Fruit fly (Drosophila melanogaster): ENCODE data around the gene CG7565.

CG7565 gene

dm6 chr3L:8044867-8045362, 46.7 kb downstream of the CG7565 start (continued):
- TF ChIP-seq dsx (GFP tag; optimal IDR thresholded peaks at IDR 0.05; ENCODE audit: poor library complexity, severe bottlenecking) (peak; percentile 90), Sox14 (GFP tag; optimal IDR thresholded peaks at IDR 0.05) (no peak), Met (GFP tag; optimal IDR thresholded peaks at IDR 0.05) (no peak), fd59A (GFP tag; optimal IDR thresholded peaks at IDR 0.05) (no peak), Eip93F (GFP tag; optimal IDR thresholded peaks at IDR 0.05) (no peak), CG3032 (tag; optimal IDR thresholded peaks at IDR 0.05) (no peak), pdm3 (GFP tag; optimal IDR thresholded peaks at IDR 0.05) (no peak), CG31627 (GFP tag; optimal IDR thresholded peaks at IDR 0.05) (no peak), OdsH (GFP tag; optimal IDR thresholded peaks at IDR 0.05) (no peak), Hr39 (GFP tag; optimal IDR thresholded peaks at IDR 0.05) (no peak), fd85E (GFP tag; optimal IDR thresholded peaks at IDR 0.05) (no peak), Lpt (GFP tag; optimal IDR thresholded peaks at IDR 0.05) (no peak), CG8319 (GFP tag; optimal IDR thresholded peaks at IDR 0.05) (no peak), Hr4 (GFP tag; optimal IDR thresholded peaks at IDR 0.05) (no peak)

dm6 chr3L:8043622-8044021, 48.0 kb downstream of the CG7565 start:
- TF ChIP-seq acj6 (GFP tag; optimal IDR thresholded peaks at IDR 0.05): peak; percentile 27
- peak; percentile 35 for TF ChIP-seq Hr4 (GFP tag; optimal IDR thresholded peaks at IDR 0.05)
- peak; percentile 18 for TF ChIP-seq OdsH (GFP tag; optimal IDR thresholded peaks at IDR 0.05)
- no peak for TF ChIP-seq CG11762 (GFP tag; optimal IDR thresholded peaks at IDR 0.05; ENCODE audit: insufficient read depth)
- no peak for TF ChIP-seq CG1621 (tag; optimal IDR thresholded peaks at IDR 0.05)
- no peak for TF ChIP-seq dsx (GFP tag; optimal IDR thresholded peaks at IDR 0.05; ENCODE audit: poor library complexity, severe bottlenecking)
- no peak for TF ChIP-seq Eip93F (GFP tag; optimal IDR thresholded peaks at IDR 0.05)
- no peak for TF ChIP-seq pdm3 (GFP tag; optimal IDR thresholded peaks at IDR 0.05)
- TF ChIP-seq achi (GFP tag; optimal IDR thresholded peaks at IDR 0.05): no peak
- peak; percentile 40 for TF ChIP-seq CG6276 (GFP tag; optimal IDR thresholded peaks at IDR 0.05)
- TF ChIP-seq CG8119 (GFP tag; IDR thresholded peaks at IDR 0.05): peak; percentile 71; the same call in 2 of the 3 replicates
- TF ChIP-seq Lpt (GFP tag; optimal IDR thresholded peaks at IDR 0.05): no peak
- TF ChIP-seq fd85E (GFP tag; optimal IDR thresholded peaks at IDR 0.05): no peak
- TF ChIP-seq Eip78C (GFP tag): peak; percentile 30
- TF ChIP-seq Sox102F (GFP tag; optimal IDR thresholded peaks at IDR 0.05): no peak
- peak in 1 of 2 experiments; percentile 12 for TF ChIP-seq salr (GFP tag; optimal IDR thresholded peaks at IDR 0.05)
- peak; percentile 1 for TF ChIP-seq CG3032 (tag; optimal IDR thresholded peaks at IDR 0.05)
- TF ChIP-seq net (GFP tag; optimal IDR thresholded peaks at IDR 0.05): peak; percentile 42
- TF ChIP-seq CG15336 (GFP tag; IDR thresholded peaks at IDR 0.05): peak; percentile 81
- TF ChIP-seq Ets96B (tag; optimal IDR thresholded peaks at IDR 0.05): peak; percentile 35

dm6 chr3L:8041461-8042110, 50.0 kb downstream of the CG7565 start:
- TF ChIP-seq CG34406 (GFP tag; optimal IDR thresholded peaks at IDR 0.05) (no peak), CG11294 (GFP tag; IDR thresholded peaks at IDR 0.05) (peak; percentile 16; the same call in 1 of the 2 replicates), CG6276 (GFP tag; optimal IDR thresholded peaks at IDR 0.05) (peak; percentile 34), CG15336 (GFP tag; IDR thresholded peaks at IDR 0.05) (peak; percentile 70), Smox (GFP tag; optimal IDR thresholded peaks at IDR 0.05) (peak; percentile 15), svp (GFP tag) (peak; percentile 48), CG10669 (GFP tag; optimal IDR thresholded peaks at IDR 0.05) (peak; percentile 9), ss (GFP tag; optimal IDR thresholded peaks at IDR 0.05) (no peak), pdm3 (GFP tag; optimal IDR thresholded peaks at IDR 0.05) (peak; percentile 14), achi (GFP tag; optimal IDR thresholded peaks at IDR 0.05) (peak; percentile 30), CG8319 (GFP tag; optimal IDR thresholded peaks at IDR 0.05) (no peak), cyc (GFP tag; optimal IDR thresholded peaks at IDR 0.05) (no peak), CG4318 (GFP tag; optimal IDR thresholded peaks at IDR 0.05) (peak; percentile 24), CG11762 (GFP tag; optimal IDR thresholded peaks at IDR 0.05; ENCODE audit: insufficient read depth) (peak; percentile 6), CG8119 (GFP tag; IDR thresholded peaks at IDR 0.05) (peak; percentile 70; the same call in 2 of the 3 replicates), Eip78C (GFP tag) (peak; percentile 77), CG8632 (GFP tag; optimal IDR thresholded peaks at IDR 0.05) (no peak), salr (GFP tag; optimal IDR thresholded peaks at IDR 0.05) (no peak), dsx (GFP tag; optimal IDR thresholded peaks at IDR 0.05; ENCODE audit: poor library complexity, severe bottlenecking) (peak; percentile 48), CG10631 (GFP tag; optimal IDR thresholded peaks at IDR 0.05) (no peak), eg (GFP tag; IDR thresholded peaks at IDR 0.05) (peak; percentile 57; the same call in 2 of the 3 replicates), Sox102F (GFP tag; optimal IDR thresholded peaks at IDR 0.05) (no peak), CG32006 (GFP tag; optimal IDR thresholded peaks at IDR 0.05) (peak; percentile 59), Lpt (GFP tag; optimal IDR thresholded peaks at IDR 0.05) (peak; percentile 52), fd85E (GFP tag; optimal IDR thresholded peaks at IDR 0.05) (no peak), Hr4 (GFP tag; optimal IDR thresholded peaks at IDR 0.05) (peak; percentile 60), esn (GFP tag; optimal IDR thresholded peaks at IDR 0.05) (peak; percentile 2), spab (GFP tag; optimal IDR thresholded peaks at IDR 0.05) (peak; percentile 13), Eip93F (GFP tag; optimal IDR thresholded peaks at IDR 0.05) (no peak), dac (GFP tag; optimal IDR thresholded peaks at IDR 0.05) (no peak), vri (GFP tag; optimal IDR thresholded peaks at IDR 0.05) (no peak), Met (GFP tag; optimal IDR thresholded peaks at IDR 0.05) (peak; percentile 17), CG3032 (tag; optimal IDR thresholded peaks at IDR 0.05) (no peak)
